Worm (Caenorhabditis elegans) whole organism, L4 larva: Measurements from ENCODE around the gene C26G2.2.

Experiments
- lim-7 ChIP-seq: fragments of 200-800 bp; sonication (Bioruptor generic); IDR thresholded peaks from 2 replicates; pipeline ENCODE4 v1.3.6; 2022; ENCODE audit warnings: missing genetic modification characterization, missing compliant biosample characterization
- lin-15B ChIP-seq: fragments of 150-350 bp; sonication (generic microtip); optimal IDR thresholded peaks from 3 replicates; lab custom pipeline; 2014; ENCODE audit warnings: missing biosample characterization, missing genetic modification characterization
- nhr-237 ChIP-seq: sonication (generic microtip); optimal IDR thresholded peaks from 2 replicates; lab custom pipeline; 2017; ENCODE audit warnings: missing biosample characterization, missing genetic modification characterization
- pqm-1 ChIP-seq: sonication (generic microtip); optimal IDR thresholded peaks from 2 replicates; lab custom pipeline; 2017; ENCODE audit warnings: missing biosample characterization, missing genetic modification characterization

DNA sequence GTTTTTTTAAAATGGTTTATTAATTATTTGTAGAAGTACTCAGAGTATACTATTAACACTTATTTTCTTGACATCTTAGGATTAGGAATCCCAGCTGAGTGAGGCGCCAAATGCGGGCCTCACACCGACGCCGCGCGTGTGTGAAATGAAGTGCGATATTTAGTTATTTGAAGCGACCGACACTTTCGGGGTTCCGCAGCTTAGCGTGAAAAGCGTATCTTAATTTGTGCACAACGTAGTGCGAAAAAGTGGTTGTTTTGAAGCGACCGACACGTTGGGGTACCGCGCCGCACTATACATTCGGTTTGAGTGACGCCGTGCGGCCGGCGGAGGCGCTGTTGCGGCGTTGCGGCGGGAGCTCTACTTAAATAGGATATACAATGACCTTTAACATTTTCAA, 40.8 kb downstream of the C26G2.2 start:
- no peak for TF ChIP-seq nhr-237 (tag; lab: Kevin White, UChicago)
- TF ChIP-seq pqm-1 (tag; lab: Kevin White, UChicago), result no peak
- no peak for TF ChIP-seq lin-15B
- TF ChIP-seq lim-7 (GFP tag; lab: Robert Waterston, UW), result no peak
